Worm (Caenorhabditis elegans) whole organism, young adult: Measurements from ENCODE around the gene T23F11.6.

ENCODE experiments used
- B0261.1 ChIP-seq: sonication (generic microtip); optimal IDR thresholded peaks from 2 replicates; lab custom pipeline; 2016; ENCODE audit warnings: mild to moderate bottlenecking, missing genetic modification characterization, moderate library complexity, missing compliant biosample characterization
- B0336.3 ChIP-seq: fragments of 200-800 bp; sonication (Bioruptor generic); IDR thresholded peaks from 2 replicates; pipeline ENCODE4 v1.3.6; 2022; ENCODE audit warnings: missing genetic modification characterization, missing compliant biosample characterization
- F37B4.10 ChIP-seq: fragments of 200-800 bp; sonication (Bioruptor generic); IDR thresholded peaks from 2 replicates; pipeline ENCODE4 v1.3.6; 2022; ENCODE audit warnings: missing genetic modification characterization, missing compliant biosample characterization
- F57A8.1 ChIP-seq: fragments of 200-800 bp; sonication (Bioruptor generic); optimal IDR thresholded peaks from 2 replicates; lab custom pipeline; 2018; ENCODE audit warnings: mild to moderate bottlenecking, missing genetic modification characterization, moderate library complexity, missing compliant biosample characterization
- F57C9.4 ChIP-seq: sonication (generic microtip); optimal IDR thresholded peaks from 2 replicates; lab custom pipeline; 2017; ENCODE audit warnings: mild to moderate bottlenecking, missing genetic modification characterization, missing compliant biosample characterization
- K12H6.12 ChIP-seq: fragments of 200-800 bp; sonication (Bioruptor generic); optimal IDR thresholded peaks from 2 replicates; lab custom pipeline; 2018; ENCODE audit warnings: mild to moderate bottlenecking, missing genetic modification characterization, missing compliant biosample characterization
- Y53F4B.3 ChIP-seq: fragments of 200-800 bp; sonication (Bioruptor generic); IDR thresholded peaks from 2 replicates; pipeline ENCODE4 v1.3.6; 2022; ENCODE audit warnings: missing genetic modification reagents, missing genetic modification characterization, missing compliant biosample characterization
- Y67H2A.10 ChIP-seq: fragments of 200-800 bp; sonication (Bioruptor generic); conservative IDR thresholded peaks from 2 replicates; pipeline ENCODE4 v1.3.6; 2022; ENCODE audit warnings: missing genetic modification reagents, missing genetic modification characterization, missing compliant biosample characterization
- atf-7 ChIP-seq: sonication (generic microtip); optimal IDR thresholded peaks from 2 replicates; lab custom pipeline; 2017; ENCODE audit warnings: mild to moderate bottlenecking, missing genetic modification characterization, missing compliant biosample characterization
- attf-3 ChIP-seq: fragments of 200-800 bp; sonication (Bioruptor generic); conservative IDR thresholded peaks from 2 replicates; pipeline ENCODE4 v1.3.6; 2022; ENCODE audit warnings: missing genetic modification reagents, missing genetic modification characterization, missing compliant biosample characterization
- attf-5 ChIP-seq: fragments of 200-800 bp; sonication (Bioruptor generic); optimal IDR thresholded peaks from 2 replicates; lab custom pipeline; 2018; ENCODE audit warnings: mild to moderate bottlenecking, missing genetic modification characterization, missing compliant biosample characterization
- attf-6 ChIP-seq: fragments of 200-800 bp; sonication (Bioruptor generic); IDR thresholded peaks from 2 replicates; pipeline ENCODE4 v1.3.6; 2022; ENCODE audit warnings: missing genetic modification reagents, missing genetic modification characterization, missing compliant biosample characterization
- bed-1 ChIP-seq: fragments of 200-800 bp; sonication (Bioruptor generic); IDR thresholded peaks from 2 replicates; pipeline ENCODE4 v1.3.6; 2022; ENCODE audit warnings: missing genetic modification reagents, missing genetic modification characterization, missing compliant biosample characterization
- ccch-3 ChIP-seq: fragments of 200-800 bp; sonication (Bioruptor generic); optimal IDR thresholded peaks from 2 replicates; lab custom pipeline; 2018; ENCODE audit warnings: mild to moderate bottlenecking, missing genetic modification characterization, missing compliant biosample characterization
- ceh-58 ChIP-seq: fragments of 200-800 bp; sonication (Bioruptor generic); IDR thresholded peaks from 2 replicates; pipeline ENCODE4 v1.3.6; 2022; ENCODE audit warnings: missing genetic modification characterization, missing compliant biosample characterization
- ceh-91 ChIP-seq: fragments of 200-800 bp; sonication (Bioruptor generic); IDR thresholded peaks from 2 replicates; pipeline ENCODE4 v1.3.6; 2022; ENCODE audit warnings: missing genetic modification reagents, missing genetic modification characterization, missing compliant biosample characterization
- dox-1 ChIP-seq: fragments of 200-800 bp; sonication (Bioruptor generic); IDR thresholded peaks from 2 replicates; pipeline ENCODE4 v1.3.6; 2022; ENCODE audit warnings: missing genetic modification reagents, missing genetic modification characterization, missing compliant biosample characterization
- dpff-1 ChIP-seq: sonication (generic microtip); optimal IDR thresholded peaks from 2 replicates; lab custom pipeline; 2017; ENCODE audit warnings: mild to moderate bottlenecking, missing genetic modification characterization, missing compliant biosample characterization
- dpl-1 ChIP-seq: fragments of 150-350 bp; optimal IDR thresholded peaks from 2 replicates; lab custom pipeline; 2014; ENCODE audit warnings: missing biosample characterization, missing genetic modification reagents, missing genetic modification characterization
- efl-1 ChIP-seq: fragments of 150-350 bp; optimal IDR thresholded peaks from 2 replicates; lab custom pipeline; 2014; ENCODE audit warnings: missing biosample characterization, missing genetic modification reagents, missing genetic modification characterization
- egl-18 ChIP-seq: fragments of 200-800 bp; sonication (Bioruptor generic); IDR thresholded peaks from 2 replicates; pipeline ENCODE4 v1.3.6; 2022; ENCODE audit warnings: missing genetic modification reagents, missing genetic modification characterization, missing compliant biosample characterization
- egl-44 ChIP-seq: fragments of 200-800 bp; sonication (Bioruptor generic); IDR thresholded peaks from 2 replicates; pipeline ENCODE4 v1.3.6; 2022; ENCODE audit warnings: missing genetic modification reagents, missing genetic modification characterization, missing compliant biosample characterization
- egrh-3 ChIP-seq: fragments of 200-800 bp; sonication (Bioruptor generic); IDR thresholded peaks from 2 replicates; pipeline ENCODE4 v1.3.6; 2022; ENCODE audit warnings: missing genetic modification reagents, missing genetic modification characterization, missing compliant biosample characterization
- gei-17 ChIP-seq: fragments of 200-800 bp; sonication (Bioruptor generic); optimal IDR thresholded peaks from 2 replicates; lab custom pipeline; 2018; ENCODE audit warnings: mild to moderate bottlenecking, missing genetic modification characterization, missing compliant biosample characterization
- hlh-26 ChIP-seq: fragments of 200-800 bp; sonication (Bioruptor generic); conservative IDR thresholded peaks from 2 replicates; pipeline ENCODE4 v1.3.6; 2022; ENCODE audit warnings: missing genetic modification reagents, missing genetic modification characterization, missing compliant biosample characterization
- hmg-1.2 ChIP-seq: fragments of 200-800 bp; sonication (Bioruptor generic); IDR thresholded peaks from 2 replicates; pipeline ENCODE4 v1.3.6; 2022; ENCODE audit warnings: missing genetic modification reagents, missing genetic modification characterization, missing compliant biosample characterization
- hmg-20 ChIP-seq: fragments of 200-800 bp; sonication (Bioruptor generic); IDR thresholded peaks from 2 replicates; pipeline ENCODE4 v1.3.6; 2022; ENCODE audit warnings: missing genetic modification reagents, missing genetic modification characterization, missing compliant biosample characterization
- hsf-1 ChIP-seq: fragments of 200-800 bp; sonication (Bioruptor generic); IDR thresholded peaks from 2 replicates; pipeline ENCODE4 v1.3.6; 2022; ENCODE audit warnings: missing genetic modification reagents, missing genetic modification characterization, missing compliant biosample characterization
- let-526 ChIP-seq: fragments of 200-800 bp; sonication (Bioruptor generic); IDR thresholded peaks from 2 replicates; pipeline ENCODE4 v1.3.6; 2022; ENCODE audit warnings: missing genetic modification reagents, missing genetic modification characterization, missing compliant biosample characterization
- lsy-27 ChIP-seq: sonication (generic microtip); optimal IDR thresholded peaks from 2 replicates; lab custom pipeline; 2017; ENCODE audit warnings: missing genetic modification characterization, mild to moderate bottlenecking, missing compliant biosample characterization, antibody characterized with exemption, missing genotype, borderline replicate concordance; ENCODE audit not compliant: insufficient read depth
- madf-10 ChIP-seq: sonication (generic microtip); optimal IDR thresholded peaks from 2 replicates; lab custom pipeline; 2016; ENCODE audit warnings: mild to moderate bottlenecking, missing genetic modification characterization, missing compliant biosample characterization
- mel-28 ChIP-seq: sonication (generic microtip); optimal IDR thresholded peaks from 2 replicates; lab custom pipeline; 2016; ENCODE audit warnings: borderline replicate concordance, mild to moderate bottlenecking, missing genetic modification characterization, missing compliant biosample characterization
- mxl-1 ChIP-seq: sonication (generic microtip); optimal IDR thresholded peaks from 2 replicates; lab custom pipeline; 2016; ENCODE audit warnings: missing genetic modification characterization, missing compliant biosample characterization
- nfya-1 ChIP-seq: sonication (generic microtip); optimal IDR thresholded peaks from 2 replicates; lab custom pipeline; 2017; ENCODE audit warnings: antibody characterized with exemption, missing compliant biosample characterization, missing genetic modification characterization, borderline replicate concordance; ENCODE audit not compliant: insufficient read depth
- nhr-27 ChIP-seq: fragments of 200-800 bp; sonication (Bioruptor generic); optimal IDR thresholded peaks from 2 replicates; lab custom pipeline; 2018; ENCODE audit warnings: mild to moderate bottlenecking, missing genetic modification characterization, moderate library complexity, missing compliant biosample characterization
- nhr-80 ChIP-seq: sonication (generic microtip); optimal IDR thresholded peaks from 2 replicates; lab custom pipeline; 2016; ENCODE audit warnings: missing genetic modification characterization, missing compliant biosample characterization
- pbrm-1 ChIP-seq: fragments of 200-800 bp; sonication (Bioruptor generic); IDR thresholded peaks from 2 replicates; pipeline ENCODE4 v1.3.6; 2022; ENCODE audit warnings: missing genetic modification reagents, missing genetic modification characterization, missing compliant biosample characterization
- pha-4 ChIP-seq: fragments of 150-350 bp; sonication (generic microtip); optimal IDR thresholded peaks from 2 replicates; lab custom pipeline; 2014; ENCODE audit warnings: missing biosample characterization, missing genetic modification reagents, missing genetic modification characterization
- repo-1 ChIP-seq: sonication (generic microtip); optimal IDR thresholded peaks from 2 replicates; lab custom pipeline; 2017; ENCODE audit warnings: mild to moderate bottlenecking, missing genetic modification characterization, missing compliant biosample characterization
- snpc-1.3 ChIP-seq: sonication (generic microtip); optimal IDR thresholded peaks from 2 replicates; lab custom pipeline; 2017; ENCODE audit warnings: missing genetic modification characterization, mild to moderate bottlenecking, missing compliant biosample characterization, antibody characterized with exemption, moderate library complexity, missing genotype, missing genetic modification reagents; ENCODE audit not compliant: insufficient read depth
- snpc-4 ChIP-seq, 5 experiments: fragments of 150-350 bp in 1 of 5; sonication (generic microtip) in 4 of 5; optimal IDR thresholded peaks; 2 replicates each; lab custom pipeline; 2014 to 2018; ENCODE audit warnings: missing genetic modification characterization in 5 of 5, missing biosample characterization in 3 of 5, antibody characterized with exemption in 2 of 5, mild to moderate bottlenecking in 2 of 5, missing compliant biosample characterization in 2 of 5, missing genotype in 2 of 5, moderate library complexity in 2 of 5, missing genetic modification reagents in 1 of 5
- somi-1 ChIP-seq: fragments of 200-800 bp; sonication (Bioruptor generic); optimal IDR thresholded peaks from 2 replicates; lab custom pipeline; 2018; ENCODE audit warnings: mild to moderate bottlenecking, missing genetic modification characterization, missing compliant biosample characterization
- tbx-9 ChIP-seq: sonication (generic microtip); optimal IDR thresholded peaks from 2 replicates; lab custom pipeline; 2016; ENCODE audit warnings: borderline replicate concordance, missing genetic modification characterization, inconsistent platforms, missing compliant biosample characterization
- xnd-1 ChIP-seq: sonication (generic microtip); optimal IDR thresholded peaks from 2 replicates; lab custom pipeline; 2016; ENCODE audit warnings: missing genotype, missing genetic modification reagents, missing genetic modification characterization, missing compliant biosample characterization
- zfh-2 ChIP-seq: fragments of 200-800 bp; sonication (Bioruptor generic); conservative IDR thresholded peaks from 2 replicates; pipeline ENCODE4 v1.3.6; 2022; ENCODE audit warnings: missing genetic modification reagents, missing genetic modification characterization, missing compliant biosample characterization
- zim-3 ChIP-seq: sonication (generic microtip); optimal IDR thresholded peaks from 2 replicates; lab custom pipeline; 2017; ENCODE audit warnings: mild to moderate bottlenecking, missing genetic modification characterization, moderate library complexity, missing compliant biosample characterization
- ztf-3 ChIP-seq: fragments of 200-800 bp; sonication (Bioruptor generic); optimal IDR thresholded peaks from 2 replicates; lab custom pipeline; 2018; ENCODE audit warnings: mild to moderate bottlenecking, missing genetic modification characterization, missing compliant biosample characterization

Gene T23F11.6

DNA sequence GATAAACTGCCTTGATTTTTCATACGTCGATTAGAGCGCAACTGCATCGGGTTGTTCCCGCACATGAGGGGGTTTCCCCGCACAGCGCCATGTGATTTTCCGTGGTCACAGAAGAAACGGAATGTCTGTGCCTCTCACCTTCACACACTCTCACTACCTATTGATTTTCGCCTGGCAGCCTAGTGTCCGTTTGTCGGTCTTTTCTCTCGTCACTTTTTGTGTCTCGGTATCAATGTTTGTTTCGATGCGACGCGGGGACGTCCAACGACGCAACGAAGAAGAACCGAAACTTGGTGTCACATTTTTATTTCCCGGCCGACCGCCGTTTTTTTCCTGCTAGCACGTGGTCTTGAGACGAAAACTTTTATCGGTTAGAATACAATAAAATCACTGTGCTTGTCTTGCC, 1.6 kb upstream of the T23F11.6 start (continued):
- TF ChIP-seq atf-7 (peak; percentile 96), attf-5 (GFP tag; lab: Kevin White, UChicago) (peak; percentile 98), hmg-20 (GFP tag; lab: Robert Waterston, UW) (0 out of 2 replicates have a peak, but pooled peaks have one; percentile 12), madf-10 (peak; percentile 91), lsy-27 (tag; lab: Kevin White, UChicago) (no peak), dpl-1 (GFP tag; lab: Kevin White, UChicago) (no peak), dox-1 (peak; percentile 74), egl-44 (GFP tag; lab: Robert Waterston, UW) (peak; percentile 81), hsf-1 (0 out of 2 replicates have a peak, but pooled peaks have one; percentile 35), ceh-91 (GFP tag; lab: Robert Waterston, UW) (no peak), B0261.1 (tag; lab: Kevin White, UChicago) (no peak), mxl-1 (peak; percentile 20), zfh-2 (GFP tag; lab: Robert Waterston, UW) (peak; percentile 95), let-526 (GFP tag; lab: Robert Waterston, UW) (0 out of 2 replicates have a peak, but pooled peaks have one; percentile 30), nhr-80 (tag; lab: Kevin White, UChicago) (peak; percentile 99), snpc-1.3 (tag; lab: Kevin White, UChicago) (no peak), repo-1 (tag; lab: Kevin White, UChicago) (peak; percentile 61), Y53F4B.3 (GFP tag; lab: Robert Waterston, UW) (no peak), xnd-1 (tag; lab: Kevin White, UChicago) (no peak), ztf-3 (GFP tag; lab: Kevin White, UChicago) (peak; percentile 56), somi-1 (GFP tag; lab: Kevin White, UChicago) (peak; percentile 95), K12H6.12 (peak; percentile 94), F57A8.1 (GFP tag; lab: Kevin White, UChicago) (no peak), zim-3 (tag; lab: Kevin White, UChicago) (no peak), pbrm-1 (peak; percentile 79; the same call in 1 of the 2 replicates), nhr-27 (tag; lab: Kevin White, UChicago) (peak; percentile 50), attf-6 (GFP tag; lab: Robert Waterston, UW) (no peak), egrh-3 (peak; percentile 10; the same call in 1 of the 2 replicates), F57C9.4 (tag; lab: Kevin White, UChicago) (no peak), ccch-3 (GFP tag; lab: Kevin White, UChicago) (no peak), ceh-58 (GFP tag; lab: Robert Waterston, UW) (no peak), hlh-26 (GFP tag; lab: Robert Waterston, UW) (no peak), bed-1 (GFP tag; lab: Robert Waterston, UW) (no peak), tbx-9 (tag; lab: Kevin White, UChicago) (no peak), snpc-4 (GFP tag; optimal IDR thresholded peaks at IDR 0.05; lab: Kevin White, UChicago) (peak; percentile 16), snpc-4 (tag; optimal IDR thresholded peaks at IDR 0.05; lab: Kevin White, UChicago) (peak; percentile 33 to 71 (median 52)), B0336.3 (GFP tag; lab: Robert Waterston, UW) (peak; percentile 93), F37B4.10 (GFP tag; lab: Robert Waterston, UW) (0 out of 2 replicates have a peak, but pooled peaks have one; percentile 46), egl-18 (no peak), nfya-1 (tag; lab: Kevin White, UChicago) (no peak), dpff-1 (tag; lab: Kevin White, UChicago) (no peak), gei-17 (GFP tag; lab: Kevin White, UChicago) (peak; percentile 32), pha-4 (tag; lab: Kevin White, UChicago) (peak; percentile 61), efl-1 (GFP tag; lab: Kevin White, UChicago) (peak; percentile 22), hmg-1.2 (GFP tag; lab: Robert Waterston, UW) (peak; percentile 96), mel-28 (tag; lab: Kevin White, UChicago) (no peak), Y67H2A.10 (GFP tag; lab: Robert Waterston, UW) (peak; percentile 62; the same call in 1 of the 2 replicates), attf-3 (peak; percentile 60; the same call in 1 of the 2 replicates)
